Worm (Caenorhabditis elegans): ENCODE results near the gene ten-1.
A peak's percentile ranks its signal among the peaks of the same experiment; 100 is the strongest.

ten-1 gene

DNA sequence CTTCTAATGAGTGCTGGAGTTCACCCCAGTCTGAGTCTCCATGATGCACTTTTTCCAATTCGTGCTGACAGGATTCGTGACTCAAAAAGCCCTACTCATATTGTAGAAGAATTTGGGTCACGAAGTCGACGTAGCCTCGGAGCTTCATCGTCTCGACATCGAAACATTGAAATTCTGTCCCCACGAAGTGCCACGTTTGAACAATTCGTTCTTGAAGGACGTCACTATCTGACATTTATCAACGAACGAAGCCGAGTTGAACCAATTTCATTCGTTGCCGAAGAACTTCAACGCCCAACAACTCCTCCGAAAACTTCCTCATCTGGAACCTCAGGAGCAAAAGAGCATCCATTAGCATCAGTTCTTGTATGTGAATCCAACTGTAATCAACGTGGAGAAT lies 18.4 kb downstream of the ten-1 start:
- no peak for TF ChIP-seq nhr-10 (tag; optimal IDR thresholded peaks at IDR 0.05)
- no peak for TF ChIP-seq zag-1 (tag; optimal IDR thresholded peaks at IDR 0.05)
- TF ChIP-seq fos-1 (tag; optimal IDR thresholded peaks at IDR 0.05), result no peak
- TF ChIP-seq snpc-4 (tag; optimal IDR thresholded peaks at IDR 0.05), result no peak
- no peak for TF ChIP-seq skn-1 (tag; optimal IDR thresholded peaks at IDR 0.05)
- TF ChIP-seq ztf-1 (GFP tag; conservative IDR thresholded peaks at IDR 0.05), result no peak
- no peak for TF ChIP-seq elt-3 (tag; optimal IDR thresholded peaks at IDR 0.05)
- TF ChIP-seq nhr-237 (tag; optimal IDR thresholded peaks at IDR 0.05), result no peak
- TF ChIP-seq ceh-82 (tag; optimal IDR thresholded peaks at IDR 0.05), result no peak
- TF ChIP-seq nhr-21 (tag; optimal IDR thresholded peaks at IDR 0.05), result no peak
- no peak for TF ChIP-seq mbf-1 (tag; optimal IDR thresholded peaks at IDR 0.05)
- no peak for TF ChIP-seq peb-1 (tag; optimal IDR thresholded peaks at IDR 0.05)

DNA sequence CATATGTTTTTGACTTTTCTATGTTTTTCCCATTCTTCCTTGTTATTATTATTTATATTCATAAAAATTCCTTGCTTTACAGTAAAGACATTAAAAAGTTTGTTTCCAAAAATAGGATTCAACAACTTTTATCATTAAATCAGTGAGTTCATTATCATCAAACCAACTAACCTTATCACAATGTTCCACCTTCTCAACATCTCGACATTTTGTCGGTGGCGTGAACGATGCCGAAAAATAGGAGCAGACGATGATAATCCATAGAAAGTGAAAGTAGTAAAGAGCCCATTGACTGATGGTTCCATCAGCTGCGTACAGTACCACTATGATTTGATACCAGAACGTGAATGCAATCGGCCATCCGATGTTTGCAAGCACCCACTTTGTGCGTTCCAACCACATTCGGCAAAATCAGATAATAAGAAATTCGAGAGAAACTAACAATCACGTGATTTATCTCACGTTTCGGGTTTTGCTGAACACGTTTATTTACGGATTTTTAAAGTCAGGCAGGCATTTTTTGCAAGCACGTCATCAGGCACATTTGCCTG lies 28.0 kb downstream of the ten-1 start, which contains the start of gene dhhc-5:
dhhc-5 (minus strand) TSS at position 406 of the 551 bp plus-strand sequence.
- TF ChIP-seq peb-1 (tag; optimal IDR thresholded peaks at IDR 0.05) (no peak), zag-1 (tag; optimal IDR thresholded peaks at IDR 0.05) (no peak), F13H6.1 (tag; optimal IDR thresholded peaks at IDR 0.05) (no peak), ceh-82 (tag; optimal IDR thresholded peaks at IDR 0.05) (no peak), elt-1 (tag; optimal IDR thresholded peaks at IDR 0.05) (no peak), skn-1 (tag; optimal IDR thresholded peaks at IDR 0.05) (no peak), fos-1 (tag; optimal IDR thresholded peaks at IDR 0.05) (peak; percentile 21), sma-9 (GFP tag; optimal IDR thresholded peaks at IDR 0.05) (peak; percentile 50), sma-9 (tag; optimal IDR thresholded peaks at IDR 0.05) (no peak)

DNA sequence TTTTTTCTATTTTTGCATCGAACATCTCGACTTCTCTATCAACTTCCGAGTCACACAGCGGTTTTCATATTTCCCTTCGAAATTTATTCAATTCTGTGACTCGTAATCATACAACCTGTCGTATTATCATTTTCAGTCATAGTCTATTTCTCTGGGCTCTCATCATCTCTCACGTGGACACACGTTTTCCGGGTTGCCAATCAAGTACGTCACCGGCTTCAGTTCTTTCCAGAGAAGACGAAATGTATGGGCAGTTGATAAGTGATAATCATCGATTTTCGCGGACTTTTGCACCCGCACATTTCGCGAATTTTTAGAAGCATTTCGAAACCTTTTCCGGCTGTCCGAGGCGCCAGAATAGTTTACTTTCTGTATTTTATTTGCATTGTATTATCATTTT lies 29.5 kb downstream of the ten-1 start, which contains the start of gene srv-1:
srv-1 (plus strand) TSS at position 131 of the 400 bp plus-strand sequence.
- TF ChIP-seq fos-1 (tag; optimal IDR thresholded peaks at IDR 0.05) (peak; percentile 83), lin-13 (GFP tag; optimal IDR thresholded peaks at IDR 0.05) (no peak), F13H6.1 (tag; optimal IDR thresholded peaks at IDR 0.05) (peak; percentile 36), nhr-21 (tag; optimal IDR thresholded peaks at IDR 0.05) (no peak), crh-2 (tag; optimal IDR thresholded peaks at IDR 0.05) (peak; percentile 54), sma-9 (GFP tag; optimal IDR thresholded peaks at IDR 0.05) (peak; percentile 85), sma-9 (tag; optimal IDR thresholded peaks at IDR 0.05) (no peak), nhr-11 (tag; optimal IDR thresholded peaks at IDR 0.05) (no peak)

DNA sequence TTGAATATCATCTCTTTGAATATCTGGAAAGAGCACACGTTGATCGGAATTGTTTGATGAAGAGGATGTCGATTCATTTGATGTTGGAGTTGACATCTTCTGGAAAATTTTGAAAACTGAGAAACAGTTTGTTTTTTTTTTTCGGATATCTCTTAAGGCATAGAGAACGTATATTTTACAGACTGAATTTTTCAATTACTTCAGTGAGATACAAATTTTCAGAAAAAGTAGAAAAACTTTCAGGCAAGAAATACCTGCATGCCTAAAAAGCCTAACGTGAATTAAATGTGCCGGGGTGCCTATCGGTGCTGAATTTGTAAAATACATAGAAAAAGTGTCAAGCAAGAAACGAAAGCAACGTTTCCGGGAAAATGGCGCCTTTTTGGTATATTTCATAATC lies 36.0 kb downstream of the ten-1 start, which contains the start of gene zak-1:
zak-1 (minus strand) TSS at position 101 of the 400 bp plus-strand sequence.
- no peak for TF ChIP-seq ZK546.5 (tag; optimal IDR thresholded peaks at IDR 0.05)
- no peak for TF ChIP-seq crh-2 (tag; optimal IDR thresholded peaks at IDR 0.05)
- no peak for TF ChIP-seq sem-4 (tag; optimal IDR thresholded peaks at IDR 0.05)
- TF ChIP-seq nhr-11 (tag; optimal IDR thresholded peaks at IDR 0.05), result no peak
- TF ChIP-seq nhr-6 (tag; optimal IDR thresholded peaks at IDR 0.05), result no peak
- TF ChIP-seq nhr-23 (tag; optimal IDR thresholded peaks at IDR 0.05), result no peak
- TF ChIP-seq blmp-1 (tag; optimal IDR thresholded peaks at IDR 0.05; ENCODE audit: insufficient read depth), result no peak
- no peak for TF ChIP-seq mab-5 (tag; optimal IDR thresholded peaks at IDR 0.05)
- no peak for TF ChIP-seq unc-55 (GFP tag; optimal IDR thresholded peaks at IDR 0.05)
- no peak for TF ChIP-seq nhr-237 (tag; optimal IDR thresholded peaks at IDR 0.05)
- TF ChIP-seq ztf-11 (tag; optimal IDR thresholded peaks at IDR 0.05), result no peak
- TF ChIP-seq mdl-1 (tag; optimal IDR thresholded peaks at IDR 0.05), result no peak
- no peak for TF ChIP-seq lsy-2 (tag; optimal IDR thresholded peaks at IDR 0.05)
- no peak for TF ChIP-seq nhr-12 (tag; optimal IDR thresholded peaks at IDR 0.05)
- no peak for TF ChIP-seq sma-3 (GFP tag; optimal IDR thresholded peaks at IDR 0.05)
- TF ChIP-seq ceh-16 (tag; optimal IDR thresholded peaks at IDR 0.05), result no peak

DNA sequence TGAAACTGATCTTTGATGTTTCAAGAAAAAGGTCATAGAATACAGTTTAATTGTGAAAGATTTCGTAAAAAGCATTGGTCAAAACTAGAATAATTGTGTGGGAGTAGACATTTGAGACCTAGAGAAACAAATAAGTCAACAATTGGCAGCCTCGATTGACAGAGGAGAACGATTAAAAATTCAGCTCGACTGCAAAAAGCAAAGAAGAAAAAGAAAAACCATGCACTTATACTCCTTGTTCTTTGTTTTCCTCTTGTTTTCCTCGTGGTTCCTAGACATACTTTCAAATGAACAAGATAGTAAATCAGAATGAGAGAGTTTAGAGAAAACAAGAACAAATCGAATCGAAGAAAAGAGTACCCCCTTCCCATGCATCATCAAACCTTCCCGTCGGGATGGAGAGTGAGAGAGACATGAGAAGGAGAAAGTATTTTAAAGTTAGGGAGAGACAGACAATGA lies 36.7 kb downstream of the ten-1 start:
- peak; percentile 49 for TF ChIP-seq crh-2 (tag; optimal IDR thresholded peaks at IDR 0.05)
- peak; percentile 64 for TF ChIP-seq blmp-1 (tag; optimal IDR thresholded peaks at IDR 0.05; ENCODE audit: insufficient read depth)
- peak; percentile 78 for TF ChIP-seq sma-9 (GFP tag; optimal IDR thresholded peaks at IDR 0.05)
- no peak for TF ChIP-seq sma-9 (tag; optimal IDR thresholded peaks at IDR 0.05)
- TF ChIP-seq nhr-129 (tag; optimal IDR thresholded peaks at IDR 0.05), result peak; percentile 85
- TF ChIP-seq ama-1 (optimal IDR thresholded peaks at IDR 0.05), result no peak
- TF ChIP-seq fos-1 (tag; optimal IDR thresholded peaks at IDR 0.05), result peak; percentile 93
- TF ChIP-seq nhr-25 (tag; optimal IDR thresholded peaks at IDR 0.05), result peak; percentile 33
- TF ChIP-seq C34F6.9 (tag; optimal IDR thresholded peaks at IDR 0.05), result peak; percentile 54
- no peak for TF ChIP-seq lin-11 (tag; optimal IDR thresholded peaks at IDR 0.05)
- peak in 1 of 2 experiments; percentile 55 for TF ChIP-seq lsy-2 (tag; optimal IDR thresholded peaks at IDR 0.05)
- TF ChIP-seq alr-1 (tag; optimal IDR thresholded peaks at IDR 0.05), result no peak
- peak; percentile 61 for TF ChIP-seq gmeb-1 (tag; optimal IDR thresholded peaks at IDR 0.05)
- peak; percentile 2 to 43 for TF ChIP-seq mdl-1 (tag; optimal IDR thresholded peaks at IDR 0.05)
- TF ChIP-seq skn-1 (tag; optimal IDR thresholded peaks at IDR 0.05), result no peak
- TF ChIP-seq unc-39 (tag; optimal IDR thresholded peaks at IDR 0.05), result no peak
- TF ChIP-seq unc-55 (GFP tag; optimal IDR thresholded peaks at IDR 0.05), result no peak
- TF ChIP-seq nhr-6 (tag; optimal IDR thresholded peaks at IDR 0.05), result no peak
- TF ChIP-seq F13H6.1 (tag; optimal IDR thresholded peaks at IDR 0.05), result peak; percentile 73
- no peak for TF ChIP-seq nhr-237 (tag; optimal IDR thresholded peaks at IDR 0.05)

All from whole organism, L2 larva.